Fruit fly (Drosophila melanogaster): Measurements from ENCODE around the gene htk.

htk gene

dm6 chrX:18832371-18832852, 11.1 kb upstream of the htk start, which contains the start of gene Pvf1:
Gene Pvf1, plus strand, starts transcription at chrX:18832682.
- TF ChIP-seq ttk (optimal IDR thresholded peaks at IDR 0.05) (no peak), psq (optimal IDR thresholded peaks at IDR 0.05) (no peak), Myc (optimal IDR thresholded peaks at IDR 0.05) (no peak), insv (optimal IDR thresholded peaks at IDR 0.05) (no peak), Sin3A (optimal IDR thresholded peaks at IDR 0.05) (no peak), h (optimal IDR thresholded peaks at IDR 0.05) (no peak)

- TF ChIP-seq Sin3A (optimal IDR thresholded peaks at IDR 0.05) (no peak), Myc (optimal IDR thresholded peaks at IDR 0.05) (no peak), h (optimal IDR thresholded peaks at IDR 0.05) (no peak), ttk (optimal IDR thresholded peaks at IDR 0.05) (no peak), insv (optimal IDR thresholded peaks at IDR 0.05) (no peak), psq (optimal IDR thresholded peaks at IDR 0.05) (no peak)
Measured at dm6 chrX:18834399-18834798, 9.1 kb upstream of the htk start.

dm6 chrX:18835003-18835402, 8.5 kb upstream of the htk start:
- TF ChIP-seq Myc (optimal IDR thresholded peaks at IDR 0.05) (no peak), psq (optimal IDR thresholded peaks at IDR 0.05) (no peak), ttk (optimal IDR thresholded peaks at IDR 0.05) (no peak), Sin3A (optimal IDR thresholded peaks at IDR 0.05) (no peak), h (optimal IDR thresholded peaks at IDR 0.05) (no peak), insv (optimal IDR thresholded peaks at IDR 0.05) (no peak)

dm6 chrX:18835500-18835899, 8.0 kb upstream of the htk start:
- TF ChIP-seq psq (optimal IDR thresholded peaks at IDR 0.05) (no peak), Myc (optimal IDR thresholded peaks at IDR 0.05) (no peak), Sin3A (optimal IDR thresholded peaks at IDR 0.05) (no peak)

dm6 chrX:18836315-18836714, 7.1 kb upstream of the htk start:
- TF ChIP-seq ttk (optimal IDR thresholded peaks at IDR 0.05) = no peak
- no peak for TF ChIP-seq h (optimal IDR thresholded peaks at IDR 0.05)
- no peak for TF ChIP-seq insv (optimal IDR thresholded peaks at IDR 0.05)
- TF ChIP-seq psq (optimal IDR thresholded peaks at IDR 0.05) = no peak
- TF ChIP-seq Myc (optimal IDR thresholded peaks at IDR 0.05) = no peak
- TF ChIP-seq Sin3A (optimal IDR thresholded peaks at IDR 0.05) = no peak

- TF ChIP-seq ttk (optimal IDR thresholded peaks at IDR 0.05) = no peak
- no peak for TF ChIP-seq Sin3A (optimal IDR thresholded peaks at IDR 0.05)
- no peak for TF ChIP-seq insv (optimal IDR thresholded peaks at IDR 0.05)
- TF ChIP-seq h (optimal IDR thresholded peaks at IDR 0.05) = no peak
- TF ChIP-seq psq (optimal IDR thresholded peaks at IDR 0.05) = no peak
- no peak for TF ChIP-seq Myc (optimal IDR thresholded peaks at IDR 0.05)
Measured at dm6 chrX:18837046-18837445, 6.4 kb upstream of the htk start.

dm6 chrX:18838470-18838869, 5.0 kb upstream of the htk start:
- no peak for TF ChIP-seq insv (optimal IDR thresholded peaks at IDR 0.05)
- TF ChIP-seq Sin3A (optimal IDR thresholded peaks at IDR 0.05) = no peak
- no peak for TF ChIP-seq Myc (optimal IDR thresholded peaks at IDR 0.05)
- TF ChIP-seq ttk (optimal IDR thresholded peaks at IDR 0.05) = no peak
- TF ChIP-seq h (optimal IDR thresholded peaks at IDR 0.05) = no peak
- TF ChIP-seq psq (optimal IDR thresholded peaks at IDR 0.05) = no peak

dm6 chrX:18838929-18839576, 4.4 kb upstream of the htk start:
- TF ChIP-seq psq (optimal IDR thresholded peaks at IDR 0.05) = no peak
- TF ChIP-seq insv (optimal IDR thresholded peaks at IDR 0.05) = no peak
- TF ChIP-seq Sin3A (optimal IDR thresholded peaks at IDR 0.05) = no peak
- TF ChIP-seq h (optimal IDR thresholded peaks at IDR 0.05) = no peak
- TF ChIP-seq Myc (optimal IDR thresholded peaks at IDR 0.05) = no peak
- no peak for TF ChIP-seq ttk (optimal IDR thresholded peaks at IDR 0.05)

- no peak for TF ChIP-seq Myc (optimal IDR thresholded peaks at IDR 0.05)
- no peak for TF ChIP-seq insv (optimal IDR thresholded peaks at IDR 0.05)
- TF ChIP-seq h (optimal IDR thresholded peaks at IDR 0.05) = no peak
Measured at dm6 chrX:18848338-18849021, 5.0 kb downstream of the htk start, which contains the start of gene shop. Gene shop, minus strand, starts transcription at chrX:18848566.

- TF ChIP-seq psq (optimal IDR thresholded peaks at IDR 0.05) (no peak), insv (optimal IDR thresholded peaks at IDR 0.05) (no peak)
Measured at dm6 chrX:18849022-18849368, 5.5 kb downstream of the htk start.

dm6 chrX:18857356-18857807, 13.9 kb downstream of the htk start, which contains the start of gene CG7322:
Gene CG7322, minus strand, starts transcription at chrX:18857757.
- no peak for TF ChIP-seq ttk (optimal IDR thresholded peaks at IDR 0.05)
- TF ChIP-seq Myc (optimal IDR thresholded peaks at IDR 0.05) = no peak
- no peak for TF ChIP-seq h (optimal IDR thresholded peaks at IDR 0.05)
- no peak for TF ChIP-seq psq (optimal IDR thresholded peaks at IDR 0.05)
- no peak for TF ChIP-seq Sin3A (optimal IDR thresholded peaks at IDR 0.05)
- TF ChIP-seq insv (optimal IDR thresholded peaks at IDR 0.05) = no peak

dm6 chrX:18857916-18858315, 14.5 kb downstream of the htk start, which contains the start of gene Usp39:
Gene Usp39, plus strand, starts transcription at chrX:18858203.
- TF ChIP-seq psq (optimal IDR thresholded peaks at IDR 0.05) (no peak), ttk (optimal IDR thresholded peaks at IDR 0.05) (no peak), Sin3A (optimal IDR thresholded peaks at IDR 0.05) (no peak), h (optimal IDR thresholded peaks at IDR 0.05) (no peak), insv (optimal IDR thresholded peaks at IDR 0.05) (no peak), Myc (optimal IDR thresholded peaks at IDR 0.05) (no peak)

dm6 chrX:18860074-18860473, 16.6 kb downstream of the htk start, which contains the start of gene CG32544:
Gene CG32544, plus strand, starts transcription at chrX:18860284.
- TF ChIP-seq psq (optimal IDR thresholded peaks at IDR 0.05) (no peak), h (optimal IDR thresholded peaks at IDR 0.05) (no peak), ttk (optimal IDR thresholded peaks at IDR 0.05) (no peak), insv (optimal IDR thresholded peaks at IDR 0.05) (no peak)
